Worm (Caenorhabditis elegans): ENCODE results near the gene F54C8.7.

ce11 chrIII:9496083-9496482 is 42.2 kb upstream of the F54C8.7 start:
- TF ChIP-seq unc-62 (GFP tag; optimal IDR thresholded peaks at IDR 0.05) = no peak
- TF ChIP-seq blmp-1 (tag; optimal IDR thresholded peaks at IDR 0.05; ENCODE audit: insufficient read depth) = no peak

All from whole organism, L2 larva.